Fruit fly (Drosophila melanogaster): ENCODE data around the gene CG33299.

dm6 chr2L:9613006-9613690 lies 43.3 kb upstream of the CG33299 start, which contains the start of gene Trx2:
- TF ChIP-seq CG14655 (GFP tag; optimal IDR thresholded peaks at IDR 0.05) (no peak), fd96Ca (GFP tag; IDR thresholded peaks at IDR 0.05) (no peak), CG34367 (tag; optimal IDR thresholded peaks at IDR 0.05) (no peak), CG8301 (tag; optimal IDR thresholded peaks at IDR 0.05) (no peak), Ets98B (GFP tag; IDR thresholded peaks at IDR 0.05) (peak; percentile 46; the same call in 1 of the 2 replicates), Pif1B (GFP tag; optimal IDR thresholded peaks at IDR 0.05) (peak; percentile 23)

Data from whole organism, pupa.